Worm (Caenorhabditis elegans): Measurements from ENCODE around the gene C47A4.3.

ce11 chrIV:13710367-13710766 is 31.8 kb downstream of the C47A4.3 start:
- TF ChIP-seq unc-62 (GFP tag; optimal IDR thresholded peaks at IDR 0.05) (no peak), nhr-11 (tag; optimal IDR thresholded peaks at IDR 0.05) (no peak), fkh-10 (GFP tag; optimal IDR thresholded peaks at IDR 0.05) (no peak), mep-1 (tag; optimal IDR thresholded peaks at IDR 0.05) (no peak), xbp-1 (tag; optimal IDR thresholded peaks at IDR 0.05) (no peak), nhr-28 (tag; optimal IDR thresholded peaks at IDR 0.05) (no peak), snu-23 (GFP tag; optimal IDR thresholded peaks at IDR 0.05) (no peak), aly-2 (tag; optimal IDR thresholded peaks at IDR 0.05) (no peak), egl-27 (tag; optimal IDR thresholded peaks at IDR 0.05) (no peak)

Data from whole organism, L1 larva.